Worm (Caenorhabditis elegans): Measurements from ENCODE around the gene fbxb-11.

DNA sequence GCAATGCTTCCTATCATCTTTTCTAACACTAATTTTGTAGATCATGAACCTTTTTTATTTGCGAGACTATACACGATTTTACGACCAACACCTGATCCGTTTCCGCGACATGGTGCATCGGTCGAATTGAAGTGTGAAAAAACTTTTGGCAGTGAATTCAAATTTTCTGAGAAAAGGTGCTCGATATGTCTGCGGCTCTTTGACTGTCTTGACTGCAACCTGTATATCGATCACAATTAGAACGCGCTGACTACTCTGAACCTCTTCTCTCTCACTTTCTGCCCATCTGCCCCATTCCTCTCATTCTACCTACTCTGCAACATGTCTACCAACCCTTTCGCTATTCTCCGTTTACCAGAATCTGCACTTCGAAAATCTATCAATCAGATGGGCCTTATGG, 42.2 kb upstream of the fbxb-11 start, which contains the start of gene fbxb-26:
- TF ChIP-seq W03F9.2 (tag; optimal IDR thresholded peaks at IDR 0.05): no peak
- no peak for TF ChIP-seq him-1 (tag; optimal IDR thresholded peaks at IDR 0.05)
- no peak for TF ChIP-seq dao-5 (tag; optimal IDR thresholded peaks at IDR 0.05)

Data from whole organism, L4/young adult.